Fruit fly (Drosophila melanogaster) whole organism, embryonic: ENCODE measurements around the gene CG8420.

Experiments
- Awh ChIP-seq: fragments of 200-800 bp; sonication (Bioruptor generic); IDR thresholded peaks from 2 replicates; pipeline ENCODE4, ENCODE4 v1.3.6; 2022; ENCODE audit warnings: missing biosample characterization, missing genetic modification characterization
- B-H1 ChIP-seq: fragments of 200-800 bp; sonication (Bioruptor generic); IDR thresholded peaks from 3 replicates; pipeline ENCODE4 v1.3.6; 2022; ENCODE audit warnings: missing biosample characterization, missing genetic modification characterization
- Bteb2 ChIP-seq: fragments of 200-800 bp; sonication (Bioruptor generic); optimal IDR thresholded peaks from 2 replicates; lab custom pipeline; 2016; ENCODE audit warnings: missing biosample characterization, missing genetic modification characterization
- CG10366 ChIP-seq: fragments of 200-800 bp; sonication (Bioruptor generic); IDR thresholded peaks from 2 replicates; pipeline ENCODE4 v1.3.6; 2022; ENCODE audit warnings: missing biosample characterization, missing genetic modification characterization
- CG11695 ChIP-seq: fragments of 200-800 bp; sonication (Bioruptor generic); IDR thresholded peaks from 3 replicates; pipeline ENCODE4 v1.3.6; 2022; ENCODE audit warnings: missing biosample characterization, missing genetic modification characterization
- CG12236 ChIP-seq: fragments of 200-800 bp; sonication (Bioruptor generic); optimal IDR thresholded peaks from 2 replicates; lab custom pipeline; 2016; ENCODE audit warnings: missing biosample characterization, missing genetic modification characterization
- CG12659 ChIP-seq: fragments of 200-800 bp; sonication (Bioruptor generic); optimal IDR thresholded peaks from 3 replicates; lab custom pipeline; 2017; ENCODE audit warnings: mild to moderate bottlenecking, missing biosample characterization, missing genetic modification reagents, missing genetic modification characterization
- CG13424 ChIP-seq: fragments of 200-800 bp; sonication (Bioruptor generic); optimal IDR thresholded peaks from 2 replicates; lab custom pipeline; 2019; ENCODE audit warnings: missing biosample characterization, mild to moderate bottlenecking, missing genetic modification characterization, moderate library complexity
- CG13624 ChIP-seq: fragments of 200-800 bp; sonication (Bioruptor generic); optimal IDR thresholded peaks from 2 replicates; lab custom pipeline; 2016; ENCODE audit warnings: missing biosample characterization, missing genetic modification characterization
- CG13775 ChIP-seq: fragments of 200-800 bp; sonication (Bioruptor generic); optimal IDR thresholded peaks from 3 replicates; lab custom pipeline; 2017; ENCODE audit warnings: missing biosample characterization, mild to moderate bottlenecking, missing genetic modification characterization
- CG14441 ChIP-seq: fragments of 200-800 bp; sonication (Bioruptor generic); IDR thresholded peaks from 2 replicates; pipeline ENCODE4 v1.3.6; 2022; ENCODE audit warnings: missing biosample characterization, missing genetic modification characterization
- CG15269 ChIP-seq: fragments of 200-800 bp; sonication (Bioruptor generic); optimal IDR thresholded peaks from 2 replicates; lab custom pipeline; 2018; ENCODE audit warnings: missing biosample characterization, mild to moderate bottlenecking, missing genetic modification characterization, moderate library complexity
- CG33213 ChIP-seq: fragments of 200-800 bp; sonication (Bioruptor generic); optimal IDR thresholded peaks from 3 replicates; lab custom pipeline; 2016; ENCODE audit warnings: missing biosample characterization, missing genetic modification characterization
- CG3995 ChIP-seq: fragments of 200-800 bp; sonication (Bioruptor generic); optimal IDR thresholded peaks from 3 replicates; lab custom pipeline; 2016; ENCODE audit warnings: missing biosample characterization, missing genetic modification characterization
- CG4617 ChIP-seq: fragments of 200-800 bp; sonication (Bioruptor generic); optimal IDR thresholded peaks from 3 replicates; lab custom pipeline; 2016; ENCODE audit warnings: missing biosample characterization, missing genetic modification characterization, borderline replicate concordance
- CG4730 ChIP-seq: fragments of 200-800 bp; sonication (Bioruptor generic); IDR thresholded peaks from 2 replicates; pipeline ENCODE4 v1.3.6; 2022; ENCODE audit warnings: missing biosample characterization, missing genetic modification characterization
- CG7963 ChIP-seq: fragments of 200-800 bp; sonication (Bioruptor generic); IDR thresholded peaks from 3 replicates; pipeline ENCODE4 v1.3.6; 2022; ENCODE audit warnings: missing biosample characterization, missing genetic modification characterization; ENCODE audit not compliant: partially characterized antibody
- CG7987 ChIP-seq: fragments of 200-800 bp; sonication (Bioruptor generic); optimal IDR thresholded peaks from 2 replicates; lab custom pipeline; 2018; ENCODE audit warnings: missing biosample characterization, mild to moderate bottlenecking, missing genetic modification characterization, moderate library complexity
- CG8089 ChIP-seq: fragments of 200-800 bp; sonication (Bioruptor generic); optimal IDR thresholded peaks from 3 replicates; lab custom pipeline; 2016; ENCODE audit warnings: missing biosample characterization, missing genetic modification characterization
- CHES-1-like ChIP-seq: fragments of 200-800 bp; sonication (Bioruptor generic); optimal IDR thresholded peaks from 2 replicates; lab custom pipeline; 2016; ENCODE audit warnings: missing biosample characterization, missing genetic modification characterization
- D19B ChIP-seq: fragments of 200-800 bp; sonication (Bioruptor generic); optimal IDR thresholded peaks from 2 replicates; lab custom pipeline; 2017; ENCODE audit warnings: missing biosample characterization, mild to moderate bottlenecking, missing genetic modification characterization
- Ets65A ChIP-seq: fragments of 200-800 bp; sonication (Bioruptor generic); peaks from one replicate; lab custom pipeline; 2016; ENCODE audit warnings: missing biosample characterization, missing genetic modification characterization
- Ets97D ChIP-seq: fragments of 200-800 bp; sonication (Bioruptor generic); optimal IDR thresholded peaks from 3 replicates; lab custom pipeline; 2016; ENCODE audit warnings: missing biosample characterization, missing genetic modification characterization
- Gug ChIP-seq: fragments of 200-800 bp; sonication (Bioruptor generic); IDR thresholded peaks from 4 replicates; pipeline ENCODE4 v1.3.6; 2022; ENCODE audit warnings: missing biosample characterization, missing genetic modification characterization
- HmgD ChIP-seq: fragments of 200-800 bp; sonication (Bioruptor generic); optimal IDR thresholded peaks from 3 replicates; lab custom pipeline; 2016; ENCODE audit warnings: missing biosample characterization, missing genetic modification characterization
- Hr51 ChIP-seq, 2 experiments: fragments of 200-800 bp; sonication (Bioruptor generic); optimal IDR thresholded peaks; 2 replicates in 1 of 2; 3 replicates in 1 of 2; lab custom pipeline; 2016 to 2018; ENCODE audit warnings: missing biosample characterization in 2 of 2, missing genetic modification characterization in 2 of 2, mild to moderate bottlenecking in 1 of 2, moderate library complexity in 1 of 2
- Mad ChIP-seq: fragments of 200-800 bp; sonication (Bioruptor generic); optimal IDR thresholded peaks from 2 replicates; lab custom pipeline; 2016; ENCODE audit warnings: missing biosample characterization, missing genetic modification characterization
- NfI ChIP-seq: fragments of 200-800 bp; sonication (Bioruptor generic); optimal IDR thresholded peaks from 3 replicates; lab custom pipeline; 2018; ENCODE audit warnings: missing biosample characterization, mild to moderate bottlenecking, missing genetic modification characterization, moderate library complexity
- Sox100B ChIP-seq: fragments of 200-800 bp; sonication (Bioruptor generic); optimal IDR thresholded peaks from 3 replicates; lab custom pipeline; 2018; ENCODE audit warnings: missing biosample characterization, mild to moderate bottlenecking, missing genetic modification characterization
- Sry-δ ChIP-seq: fragments of 200-800 bp; sonication (Bioruptor generic); optimal IDR thresholded peaks from 2 replicates; lab custom pipeline; 2016; ENCODE audit warnings: missing biosample characterization, missing genetic modification characterization
- al ChIP-seq: fragments of 200-800 bp; sonication (Bioruptor generic); IDR thresholded peaks from 2 replicates; pipeline ENCODE4 v1.3.6; 2022; ENCODE audit warnings: missing biosample characterization, missing genetic modification characterization
- ap ChIP-seq: fragments of 200-800 bp; sonication (Bioruptor generic); IDR thresholded peaks from 2 replicates; pipeline ENCODE4 v1.3.6; 2022; ENCODE audit warnings: missing biosample characterization, missing genetic modification characterization
- btn ChIP-seq: fragments of 200-800 bp; sonication (Bioruptor generic); optimal IDR thresholded peaks from 2 replicates; lab custom pipeline; 2016; ENCODE audit warnings: missing biosample characterization, missing genetic modification characterization
- dm ChIP-seq: fragments of 200-800 bp; sonication (Bioruptor generic); optimal IDR thresholded peaks from 3 replicates; lab custom pipeline; 2016; ENCODE audit warnings: missing biosample characterization, missing genetic modification characterization
- dmrt11E ChIP-seq: fragments of 200-800 bp; sonication (Bioruptor generic); optimal IDR thresholded peaks from 3 replicates; lab custom pipeline; 2018; ENCODE audit warnings: missing biosample characterization, mild to moderate bottlenecking, missing genetic modification characterization, moderate library complexity
- esg ChIP-seq: fragments of 200-800 bp; sonication (Bioruptor generic); conservative IDR thresholded peaks from 2 replicates; pipeline ENCODE4 v1.3.6; 2022; ENCODE audit warnings: missing biosample characterization, missing genetic modification characterization
- hb ChIP-seq: fragments of 200-800 bp; sonication (Bioruptor generic); IDR thresholded peaks from 3 replicates; pipeline ENCODE4 v1.3.6; 2022; ENCODE audit warnings: missing biosample characterization, missing genetic modification characterization; ENCODE audit not compliant: partially characterized antibody
- hkb ChIP-seq, 2 experiments: fragments of 200-800 bp in 1 of 2; fragments of >200 bp in 1 of 2; sonication (Bioruptor generic) in 1 of 2; IDR thresholded peaks in 1 of 2; optimal IDR thresholded peaks in 1 of 2; 2 replicates each; pipeline versions ENCODE4 v1.3.6 to Lab custom; 2017 to 2022; ENCODE audit warnings: missing biosample characterization in 1 of 2, missing genetic modification characterization in 1 of 2
- klu ChIP-seq: fragments of 200-800 bp; sonication (Bioruptor generic); IDR thresholded peaks from 2 replicates; pipeline ENCODE4 v1.3.6; 2022; ENCODE audit warnings: missing biosample characterization, missing genetic modification characterization
- lilli ChIP-seq: fragments of 200-800 bp; sonication (Bioruptor generic); optimal IDR thresholded peaks from 3 replicates; lab custom pipeline; 2016; ENCODE audit warnings: missing biosample characterization, missing genetic modification characterization
- nerfin-2 ChIP-seq: fragments of 200-800 bp; sonication (Bioruptor generic); IDR thresholded peaks from 2 replicates; pipeline ENCODE4 v1.3.6; 2022; ENCODE audit warnings: missing biosample characterization, missing genetic modification characterization; ENCODE audit not compliant: partially characterized antibody
- ro ChIP-seq: fragments of 200-800 bp; sonication (Bioruptor generic); IDR thresholded peaks from 2 replicates; pipeline ENCODE4 v1.3.6; 2022; ENCODE audit warnings: missing biosample characterization, missing genetic modification characterization
- salm ChIP-seq: fragments of 200-800 bp; sonication (Bioruptor generic); optimal IDR thresholded peaks from 2 replicates; lab custom pipeline; 2018; ENCODE audit warnings: missing biosample characterization, mild to moderate bottlenecking, missing genetic modification characterization
- sd ChIP-seq: fragments of 200-800 bp; sonication (Bioruptor generic); optimal IDR thresholded peaks from 3 replicates; lab custom pipeline; 2018; ENCODE audit warnings: missing biosample characterization, mild to moderate bottlenecking, missing genetic modification characterization, moderate library complexity
- sens-2 ChIP-seq: fragments of 200-800 bp; sonication (Bioruptor generic); IDR thresholded peaks from 2 replicates; pipeline ENCODE4 v1.3.6; 2022; ENCODE audit warnings: missing biosample characterization, missing genetic modification characterization
- slp2 ChIP-seq: fragments of 200-800 bp; sonication (Bioruptor generic); optimal IDR thresholded peaks from 2 replicates; lab custom pipeline; 2016; ENCODE audit warnings: missing biosample characterization, missing genetic modification characterization
- ssp ChIP-seq: fragments of 200-800 bp; sonication (Bioruptor generic); IDR thresholded peaks from 2 replicates; pipeline ENCODE4 v1.3.6; 2022; ENCODE audit warnings: missing biosample characterization, missing genetic modification characterization
- tin ChIP-seq: fragments of 200-800 bp; sonication (Bioruptor generic); optimal IDR thresholded peaks from 3 replicates; lab custom pipeline; 2016; ENCODE audit warnings: missing biosample characterization, missing genetic modification characterization
- tx ChIP-seq: fragments of 200-800 bp; sonication (Bioruptor generic); optimal IDR thresholded peaks from 2 replicates; lab custom pipeline; 2016; ENCODE audit warnings: missing biosample characterization, missing genetic modification characterization
- zen2 ChIP-seq: fragments of 200-800 bp; sonication (Bioruptor generic); IDR thresholded peaks from 3 replicates; pipeline ENCODE4 v1.3.6; 2022; ENCODE audit warnings: missing biosample characterization, missing genetic modification characterization; ENCODE audit not compliant: partially characterized antibody

The CG8420 gene

dm6 chr3R:9245576-9246200 lies 761 bp upstream of the CG8420 start, which contains the start of gene Vps15 (continued):
- TF ChIP-seq sens-2 (GFP tag; lab: Robert Waterston, UW) (no peak), CG10366 (GFP tag; lab: Robert Waterston, UW) (peak; percentile 60), CG4617 (peak; percentile 46), CG3995 (peak; percentile 48), dm (peak; percentile 38), CG7987 (no peak), Ets65A (peak; percentile 15), B-H1 (GFP tag; lab: Robert Waterston, UW) (peak; percentile 43; the same call in 2 of the 3 replicates), Hr51 (GFP tag; optimal IDR thresholded peaks at IDR 0.05; lab: Kevin White, UChicago) (peak; percentile 44 to 83), btn (no peak), CG13775 (GFP tag; lab: Kevin White, UChicago) (peak; percentile 47), Gug (GFP tag; lab: Robert Waterston, UW) (no peak), salm (peak; percentile 46), D19B (GFP tag; lab: Kevin White, UChicago) (peak; percentile 5), ro (GFP tag; lab: Robert Waterston, UW) (no peak), CHES-1-like (GFP tag; lab: Kevin White, UChicago) (peak; percentile 70), CG12236 (GFP tag; lab: Kevin White, UChicago) (peak; percentile 59), nerfin-2 (GFP tag; lab: Robert Waterston, UW) (peak; percentile 84), Sry-δ (GFP tag; lab: Kevin White, UChicago) (peak; percentile 78), hb (GFP tag; lab: Robert Waterston, UW) (peak; percentile 82), CG15269 (tag; lab: Kevin White, UChicago) (peak; percentile 83), ap (GFP tag; lab: Robert Waterston, UW) (no peak), CG14441 (GFP tag; lab: Robert Waterston, UW) (peak; percentile 44), zen2 (GFP tag; lab: Robert Waterston, UW) (peak; percentile 74; the same call in 2 of the 3 replicates), sd (tag; lab: Kevin White, UChicago) (peak; percentile 58), al (GFP tag; lab: Robert Waterston, UW) (peak; percentile 75), CG11695 (GFP tag; lab: Robert Waterston, UW) (peak; percentile 70), hkb (optimal IDR thresholded peaks at IDR 0.05; lab: Kevin White, UChicago) (no peak), hkb (GFP tag; IDR thresholded peaks at IDR 0.05; lab: Robert Waterston, UW) (peak; percentile 75), CG13424 (tag; lab: Kevin White, UChicago) (peak; percentile 86), CG33213 (GFP tag; lab: Kevin White, UChicago) (peak; percentile 32), Sox100B (GFP tag; lab: Kevin White, UChicago) (peak; percentile 58), CG13624 (GFP tag; lab: Kevin White, UChicago) (peak; percentile 85), esg (GFP tag; lab: Robert Waterston, UW) (peak; percentile 54), Awh (GFP tag; lab: Robert Waterston, UW) (peak; percentile 52), tin (GFP tag; lab: Kevin White, UChicago) (peak; percentile 74), CG4730 (0 out of 2 replicates have a peak, but pooled peaks have one; percentile 13), dmrt11E (tag; lab: Kevin White, UChicago) (peak; percentile 72), Mad (GFP tag; lab: Kevin White, UChicago) (peak; percentile 48), ssp (no peak), CG8089 (GFP tag; lab: Kevin White, UChicago) (no peak), CG7963 (GFP tag; lab: Robert Waterston, UW) (peak; percentile 70), Bteb2 (GFP tag; lab: Kevin White, UChicago) (peak; percentile 68), lilli (GFP tag; lab: Kevin White, UChicago) (peak; percentile 82), slp2 (GFP tag; lab: Kevin White, UChicago) (peak; percentile 65), HmgD (GFP tag; lab: Kevin White, UChicago) (no peak), CG12659 (GFP tag; lab: Kevin White, UChicago) (peak; percentile 79), tx (GFP tag; lab: Kevin White, UChicago) (peak; percentile 29), Ets97D (GFP tag; lab: Kevin White, UChicago) (peak; percentile 55), NfI (GFP tag; lab: Kevin White, UChicago) (peak; percentile 73), klu (GFP tag; lab: Robert Waterston, UW) (peak; percentile 50; the same call in 1 of the 2 replicates)
